Fruit fly (Drosophila melanogaster) whole organism, embryonic: ENCODE measurements around the gene CG31960.

Experiments used
- Asciz ChIP-seq: fragments of 200-800 bp; sonication (Bioruptor generic); optimal IDR thresholded peaks from 2 replicates; lab custom pipeline; 2017; ENCODE audit warnings: missing biosample characterization, mild to moderate bottlenecking, missing genetic modification characterization, missing genetic modification reagents
- Bgb ChIP-seq: fragments of 200-800 bp; sonication (Bioruptor generic); IDR thresholded peaks from 2 replicates; pipeline ENCODE4 v1.3.6; 2022; ENCODE audit warnings: missing biosample characterization, missing genetic modification characterization; ENCODE audit not compliant: partially characterized antibody
- Bteb2 ChIP-seq: fragments of 200-800 bp; sonication (Bioruptor generic); optimal IDR thresholded peaks from 2 replicates; lab custom pipeline; 2016; ENCODE audit warnings: missing biosample characterization, missing genetic modification characterization
- CG10321 ChIP-seq: fragments of 200-800 bp; sonication (Bioruptor generic); IDR thresholded peaks from 2 replicates; pipeline ENCODE4 v1.3.6; 2022; ENCODE audit warnings: missing biosample characterization, missing genetic modification characterization
- CG12391 ChIP-seq: fragments of 200-800 bp; sonication (Bioruptor generic); optimal IDR thresholded peaks from 3 replicates; lab custom pipeline; 2018; ENCODE audit warnings: missing biosample characterization, mild to moderate bottlenecking, missing genetic modification characterization, moderate library complexity
- CG14014 ChIP-seq: fragments of 200-800 bp; sonication (Bioruptor generic); IDR thresholded peaks from 2 replicates; pipeline ENCODE4 v1.3.6; 2022; ENCODE audit warnings: missing biosample characterization, missing genetic modification characterization
- CG14050 ChIP-seq: fragments of 200-800 bp; sonication (Bioruptor generic); IDR thresholded peaks from 3 replicates; pipeline ENCODE4 v1.3.6; 2022; ENCODE audit warnings: missing biosample characterization, missing genetic modification characterization
- CG14860 ChIP-seq: fragments of 200-800 bp; sonication (Bioruptor generic); IDR thresholded peaks from 3 replicates; pipeline ENCODE4 v1.3.6; 2022; ENCODE audit warnings: missing biosample characterization, missing genetic modification characterization; ENCODE audit not compliant: partially characterized antibody
- CG1603 ChIP-seq: fragments of 200-800 bp; sonication (Bioruptor generic); optimal IDR thresholded peaks from 2 replicates; lab custom pipeline; 2019; ENCODE audit warnings: missing biosample characterization, mild to moderate bottlenecking, missing genetic modification characterization, moderate library complexity
- CG16813 ChIP-seq: fragments of 200-800 bp; sonication (Bioruptor generic); IDR thresholded peaks from 3 replicates; pipeline ENCODE4 v1.3.6; 2022; ENCODE audit warnings: missing biosample characterization, missing genetic modification characterization; ENCODE audit not compliant: partially characterized antibody
- CG18619 ChIP-seq: fragments of 200-800 bp; sonication (Bioruptor generic); optimal IDR thresholded peaks from 3 replicates; lab custom pipeline; 2017; ENCODE audit warnings: missing biosample characterization, mild to moderate bottlenecking, missing genetic modification characterization
- CG2875 ChIP-seq: fragments of 200-800 bp; sonication (Bioruptor generic); optimal IDR thresholded peaks from 2 replicates; lab custom pipeline; 2017; ENCODE audit warnings: missing biosample characterization, mild to moderate bottlenecking, missing genetic modification characterization, missing genetic modification reagents
- CG32532 ChIP-seq: fragments of 200-800 bp; sonication (Bioruptor generic); IDR thresholded peaks from 2 replicates; pipeline ENCODE4 v1.3.6; 2022; ENCODE audit warnings: missing biosample characterization, missing genetic modification characterization
- CG34422 ChIP-seq: fragments of 200-800 bp; sonication (Bioruptor generic); IDR thresholded peaks from 3 replicates; pipeline ENCODE4 v1.3.6; 2022; ENCODE audit warnings: missing biosample characterization, missing genetic modification characterization
- CG3726 ChIP-seq: fragments of 200-800 bp; sonication (Bioruptor generic); IDR thresholded peaks from 3 replicates; pipeline ENCODE4, ENCODE4 v1.3.6; 2022; ENCODE audit warnings: missing biosample characterization, missing genetic modification characterization
- CG6683 ChIP-seq: fragments of 200-800 bp; sonication (Bioruptor generic); optimal IDR thresholded peaks from 2 replicates; lab custom pipeline; 2017; ENCODE audit warnings: missing biosample characterization, mild to moderate bottlenecking, missing genetic modification characterization, missing genetic modification reagents
- CG6765 ChIP-seq: fragments of 200-800 bp; sonication (Bioruptor generic); optimal IDR thresholded peaks from 3 replicates; lab custom pipeline; 2017; ENCODE audit warnings: missing biosample characterization, mild to moderate bottlenecking, missing genetic modification characterization
- Eip74EF ChIP-seq, 2 experiments: fragments of 200-800 bp in 1 of 2; fragments of >200 bp in 1 of 2; sonication (Bioruptor generic) in 1 of 2; optimal IDR thresholded peaks; 2 replicates each; lab custom pipeline; 2017 to 2019; ENCODE audit warnings: missing biosample characterization in 2 of 2, missing genetic modification characterization in 2 of 2, mild to moderate bottlenecking in 1 of 2, moderate library complexity in 1 of 2
- HLH54F ChIP-seq: fragments of 200-800 bp; sonication (Bioruptor generic); optimal IDR thresholded peaks from 3 replicates; lab custom pipeline; 2016; ENCODE audit warnings: missing biosample characterization, missing genetic modification characterization
- Hmx ChIP-seq: fragments of 200-800 bp; sonication (Bioruptor generic); optimal IDR thresholded peaks from 2 replicates; lab custom pipeline; 2016; ENCODE audit warnings: missing biosample characterization, missing genetic modification characterization
- Hr51 ChIP-seq, 2 experiments: fragments of 200-800 bp; sonication (Bioruptor generic); optimal IDR thresholded peaks; 2 replicates in 1 of 2; 3 replicates in 1 of 2; lab custom pipeline; 2016 to 2018; ENCODE audit warnings: missing biosample characterization in 2 of 2, missing genetic modification characterization in 2 of 2, mild to moderate bottlenecking in 1 of 2, moderate library complexity in 1 of 2
- Hr78 ChIP-seq, 2 experiments: fragments of 200-800 bp in 1 of 2; fragments of >200 bp in 1 of 2; sonication (Bioruptor generic) in 1 of 2; optimal IDR thresholded peaks; 2 replicates each; lab custom pipeline; 2017 to 2019; ENCODE audit warnings: missing biosample characterization in 2 of 2, missing genetic modification characterization in 2 of 2, mild to moderate bottlenecking in 1 of 2, moderate library complexity in 1 of 2
- Kr ChIP-seq: fragments of 200-800 bp; sonication (Bioruptor generic); optimal IDR thresholded peaks from 2 replicates; lab custom pipeline; 2017; ENCODE audit warnings: missing biosample characterization, mild to moderate bottlenecking, missing genetic modification characterization
- Mes4 ChIP-seq: fragments of 200-800 bp; sonication (Bioruptor generic); optimal IDR thresholded peaks from 2 replicates; lab custom pipeline; 2016; ENCODE audit warnings: missing biosample characterization, missing genetic modification characterization
- Mrtf ChIP-seq: fragments of 200-800 bp; sonication (Bioruptor generic); IDR thresholded peaks from 3 replicates; pipeline ENCODE4 v1.3.6; 2022; ENCODE audit warnings: missing biosample characterization, missing genetic modification characterization
- NK7.1 ChIP-seq: fragments of 200-800 bp; sonication (Bioruptor generic); optimal IDR thresholded peaks from 3 replicates; lab custom pipeline; 2016; ENCODE audit warnings: missing biosample characterization, missing genetic modification characterization
- Nf-YA ChIP-seq: fragments of 200-800 bp; sonication (Bioruptor generic); IDR thresholded peaks from 2 replicates; pipeline ENCODE4 v1.3.6; 2022; ENCODE audit warnings: missing biosample characterization, missing genetic modification characterization
- Oli ChIP-seq: fragments of 200-800 bp; sonication (Bioruptor generic); optimal IDR thresholded peaks from 2 replicates; lab custom pipeline; 2018; ENCODE audit warnings: missing biosample characterization, mild to moderate bottlenecking, missing genetic modification characterization, moderate library complexity
- Rx ChIP-seq: fragments of 200-800 bp; sonication (Bioruptor generic); IDR thresholded peaks from 2 replicates; pipeline ENCODE4 v1.3.6; 2022; ENCODE audit warnings: missing biosample characterization, missing genetic modification characterization
- Scr ChIP-seq: fragments of 200-800 bp; sonication (Bioruptor generic); IDR thresholded peaks from 2 replicates; pipeline ENCODE4 v1.3.6; 2022; ENCODE audit warnings: missing biosample characterization, missing genetic modification characterization; ENCODE audit not compliant: partially characterized antibody
- TFAM ChIP-seq: fragments of 200-800 bp; sonication (Bioruptor generic); optimal IDR thresholded peaks from 2 replicates; lab custom pipeline; 2017; ENCODE audit warnings: missing biosample characterization, missing genetic modification characterization, inconsistent platforms
- Taf1 ChIP-seq: fragments of 200-800 bp; sonication (Bioruptor generic); IDR thresholded peaks from 2 replicates; pipeline ENCODE4 v1.3.6; 2022; ENCODE audit warnings: missing biosample characterization, missing genetic modification characterization
- ap ChIP-seq: fragments of 200-800 bp; sonication (Bioruptor generic); IDR thresholded peaks from 2 replicates; pipeline ENCODE4 v1.3.6; 2022; ENCODE audit warnings: missing biosample characterization, missing genetic modification characterization
- ara ChIP-seq: fragments of 200-800 bp; sonication (Bioruptor generic); IDR thresholded peaks from 2 replicates; pipeline ENCODE4 v1.3.6; 2022; ENCODE audit warnings: missing biosample characterization, missing genetic modification characterization
- bab2 ChIP-seq: fragments of 200-800 bp; sonication (Bioruptor generic); optimal IDR thresholded peaks from 2 replicates; lab custom pipeline; 2016; ENCODE audit warnings: missing biosample characterization, missing genetic modification characterization
- caup ChIP-seq: fragments of 200-800 bp; sonication (Bioruptor generic); optimal IDR thresholded peaks from 3 replicates; lab custom pipeline; 2017; ENCODE audit warnings: missing biosample characterization, mild to moderate bottlenecking, missing genetic modification characterization, moderate library complexity; ENCODE audit not compliant: severe bottlenecking
- cg ChIP-seq: fragments of 200-800 bp; sonication (Bioruptor generic); optimal IDR thresholded peaks from 3 replicates; lab custom pipeline; 2019; ENCODE audit warnings: missing biosample characterization, mild to moderate bottlenecking, missing genetic modification characterization, moderate library complexity
- chinmo ChIP-seq: fragments of 200-800 bp; sonication (Bioruptor generic); IDR thresholded peaks from 4 replicates; pipeline ENCODE4 v1.3.6; 2022; ENCODE audit warnings: missing biosample characterization, missing genetic modification characterization; ENCODE audit not compliant: partially characterized antibody
- crc ChIP-seq: fragments of 200-800 bp; sonication (Bioruptor generic); optimal IDR thresholded peaks from 2 replicates; lab custom pipeline; 2016; ENCODE audit warnings: missing biosample characterization, missing genetic modification characterization
- disco-r ChIP-seq: fragments of 200-800 bp; sonication (Bioruptor generic); optimal IDR thresholded peaks from 2 replicates; lab custom pipeline; 2016; ENCODE audit warnings: missing biosample characterization, missing genetic modification characterization
- emc ChIP-seq: fragments of 200-800 bp; sonication (Bioruptor generic); optimal IDR thresholded peaks from 2 replicates; lab custom pipeline; 2016; ENCODE audit warnings: missing biosample characterization, missing genetic modification characterization
- kni ChIP-seq: fragments of 200-800 bp; sonication (Bioruptor generic); optimal IDR thresholded peaks from 3 replicates; lab custom pipeline; 2017; ENCODE audit warnings: mild to moderate bottlenecking, missing biosample characterization, missing genetic modification reagents, missing genetic modification characterization
- maf-S ChIP-seq: fragments of 200-800 bp; sonication (Bioruptor generic); optimal IDR thresholded peaks from 2 replicates; lab custom pipeline; 2016; ENCODE audit warnings: missing biosample characterization, missing genetic modification characterization
- pros ChIP-seq: fragments of 200-800 bp; sonication (Bioruptor generic); optimal IDR thresholded peaks from 3 replicates; lab custom pipeline; 2019; ENCODE audit warnings: missing biosample characterization, mild to moderate bottlenecking, missing genetic modification characterization, moderate library complexity
- rib ChIP-seq: fragments of 200-800 bp; sonication (Bioruptor generic); IDR thresholded peaks from 2 replicates; pipeline ENCODE4 v1.3.6; 2022; ENCODE audit warnings: missing biosample characterization, missing genetic modification characterization
- sens-2 ChIP-seq: fragments of 200-800 bp; sonication (Bioruptor generic); IDR thresholded peaks from 2 replicates; pipeline ENCODE4 v1.3.6; 2022; ENCODE audit warnings: missing biosample characterization, missing genetic modification characterization
- wor ChIP-seq: fragments of 200-800 bp; sonication (Bioruptor generic); IDR thresholded peaks from 2 replicates; pipeline ENCODE4 v1.3.6; 2022; ENCODE audit warnings: missing biosample characterization, missing genetic modification characterization

The CG31960 gene

DNA sequence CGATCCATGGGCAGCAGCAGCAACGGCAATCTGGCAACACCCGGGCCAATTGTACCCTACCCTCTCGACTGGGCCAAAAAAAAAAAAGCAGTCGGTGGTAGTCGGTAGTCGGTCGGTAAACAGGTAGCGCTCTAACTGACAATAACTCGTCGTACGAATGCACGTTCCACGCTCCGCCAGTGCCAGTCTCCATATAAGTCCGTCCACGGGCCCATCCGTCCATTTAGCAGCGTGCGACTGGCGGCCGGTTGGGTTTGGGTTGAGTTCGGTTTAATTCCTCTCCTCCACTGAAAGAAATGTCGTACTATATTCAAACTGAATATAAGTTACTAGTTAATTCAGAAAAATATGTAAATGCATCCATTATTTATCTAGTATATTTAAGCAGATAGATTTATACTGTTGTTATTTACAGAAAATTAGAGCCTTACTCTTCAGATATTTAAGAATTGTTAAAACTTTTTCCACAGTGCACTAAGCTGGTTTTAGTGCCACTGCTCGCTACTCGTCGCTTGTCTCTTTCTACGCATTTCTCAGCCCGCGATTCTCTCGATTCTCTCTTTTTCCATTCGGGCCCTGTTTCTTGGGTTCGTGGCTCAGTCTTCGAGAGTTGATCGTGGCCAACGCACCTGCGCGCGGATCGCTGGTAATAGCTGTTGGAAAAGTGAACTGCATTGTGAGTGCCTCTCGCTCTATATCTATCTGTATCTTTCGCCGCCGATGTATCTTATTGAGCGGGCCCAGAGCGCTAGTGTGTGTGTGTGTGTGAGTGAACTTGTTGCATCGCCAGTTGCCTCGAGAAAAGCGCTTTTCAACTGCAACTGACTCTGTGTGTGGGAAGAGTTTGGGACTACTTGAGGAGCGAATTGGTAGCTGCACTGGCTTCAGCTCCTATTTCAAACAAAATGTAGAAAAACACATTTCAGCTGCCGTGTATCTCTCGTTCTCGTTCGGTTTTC lies 13.4 kb upstream of the CG31960 start, which contains the start of gene bowl:
Gene bowl, plus strand, starts transcription at position 592 of the 959 bp plus-strand sequence.
- TF ChIP-seq rib (GFP tag; lab: Robert Waterston, UW) (peak; percentile 94), CG14014 (GFP tag; lab: Robert Waterston, UW) (peak; percentile 96), Bgb (GFP tag; lab: Robert Waterston, UW) (peak; percentile 41; the same call in 1 of the 2 replicates), CG32532 (GFP tag; lab: Robert Waterston, UW) (peak; percentile 96), pros (GFP tag; lab: Kevin White, UChicago) (peak; percentile 86), CG10321 (GFP tag; lab: Robert Waterston, UW) (peak; percentile 77), CG3726 (GFP tag; lab: Robert Waterston, UW) (peak; percentile 96), Hr78 (GFP tag; optimal IDR thresholded peaks at IDR 0.05; lab: Kevin White, UChicago) (peak in 1 of 2 experiments; percentile 78), TFAM (GFP tag; lab: Kevin White, UChicago) (peak; percentile 46), emc (GFP tag; lab: Kevin White, UChicago) (peak; percentile 58), CG6683 (GFP tag; lab: Kevin White, UChicago) (peak; percentile 79), Kr (GFP tag; lab: Kevin White, UChicago) (peak; percentile 59), wor (GFP tag; lab: Robert Waterston, UW) (peak; percentile 95), Mrtf (GFP tag; lab: Robert Waterston, UW) (peak; percentile 93), Nf-YA (peak; percentile 91), Eip74EF (GFP tag; optimal IDR thresholded peaks at IDR 0.05; lab: Kevin White, UChicago) (peak in 1 of 2 experiments; percentile 86), crc (GFP tag; lab: Kevin White, UChicago) (peak; percentile 86), Hr51 (GFP tag; optimal IDR thresholded peaks at IDR 0.05; lab: Kevin White, UChicago) (peak; percentile 96 to 98), bab2 (GFP tag; lab: Kevin White, UChicago) (peak; percentile 93), Hmx (GFP tag; lab: Kevin White, UChicago) (peak; percentile 90), kni (GFP tag; lab: Kevin White, UChicago) (peak; percentile 99), Scr (GFP tag; lab: Robert Waterston, UW) (0 out of 2 replicates have a peak, but pooled peaks have one; percentile 12), Taf1 (GFP tag; lab: Robert Waterston, UW) (peak; percentile 79), ara (GFP tag; lab: Robert Waterston, UW) (peak; percentile 97), chinmo (GFP tag; lab: Robert Waterston, UW) (peak; percentile 90), maf-S (GFP tag; lab: Kevin White, UChicago) (peak; percentile 92), CG34422 (peak; percentile 97), NK7.1 (GFP tag; lab: Kevin White, UChicago) (peak; percentile 92), caup (GFP tag; lab: Kevin White, UChicago) (peak; percentile 86), HLH54F (GFP tag; lab: Kevin White, UChicago) (peak; percentile 90), Bteb2 (peak; percentile 91), CG14050 (GFP tag; lab: Robert Waterston, UW) (peak; percentile 95), Asciz (GFP tag; lab: Kevin White, UChicago) (peak; percentile 89), CG2875 (GFP tag; lab: Kevin White, UChicago) (peak; percentile 95), CG16813 (no peak), CG12391 (peak; percentile 99), ap (peak; percentile 96), CG18619 (peak; percentile 94), CG14860 (GFP tag; lab: Robert Waterston, UW) (no peak), Oli (peak; percentile 98), disco-r (peak; percentile 88), sens-2 (GFP tag; lab: Robert Waterston, UW) (peak; percentile 94), Rx (GFP tag; lab: Robert Waterston, UW) (peak; percentile 86), CG6765 (GFP tag; lab: Kevin White, UChicago) (peak; percentile 81), CG1603 (tag; lab: Kevin White, UChicago) (peak; percentile 96), cg (GFP tag; lab: Kevin White, UChicago) (peak; percentile 77), Mes4 (GFP tag; lab: Kevin White, UChicago) (peak; percentile 90)
